Worm (Caenorhabditis elegans) whole organism, mixed stage, embryonic: Measurements from ENCODE around the gene str-79.

Experiments
- cnd-1 ChIP-seq: fragments of 200-800 bp; sonication (Bioruptor generic); optimal IDR thresholded peaks from 2 replicates; lab custom pipeline; 2018; ENCODE audit warnings: mild to moderate bottlenecking, missing genetic modification characterization, missing compliant biosample characterization
- nhr-12 ChIP-seq: fragments of 150-350 bp; optimal IDR thresholded peaks from 2 replicates; lab custom pipeline; 2014; ENCODE audit warnings: missing biosample characterization, missing genetic modification characterization
- nhr-76 ChIP-seq: sonication (generic microtip); optimal IDR thresholded peaks from 2 replicates; lab custom pipeline; 2017; ENCODE audit warnings: missing biosample characterization, missing genetic modification characterization
- sem-2 ChIP-seq: fragments of 200-800 bp; sonication (Bioruptor generic); optimal IDR thresholded peaks from 2 replicates; lab custom pipeline; 2018; ENCODE audit warnings: mild to moderate bottlenecking, missing genetic modification characterization, missing compliant biosample characterization
- unc-62 ChIP-seq: fragments of 150-350 bp; optimal IDR thresholded peaks from 2 replicates; lab custom pipeline; 2014; ENCODE audit warnings: missing biosample characterization, missing genetic modification reagents, missing genetic modification characterization

- TF ChIP-seq unc-62 (GFP tag; lab: Kevin White, UChicago) (no peak), nhr-76 (tag; lab: Kevin White, UChicago) (no peak), nhr-12 (tag; lab: Kevin White, UChicago) (no peak), cnd-1 (tag; lab: Kevin White, UChicago) (no peak), sem-2 (no peak)
Measured at ce11 chrX:1922294-1922693, 47.4 kb upstream of the str-79 start, which contains the start of gene ZC53.22.
